Worm (Caenorhabditis elegans): ENCODE data around the gene fbxb-118.

DNA sequence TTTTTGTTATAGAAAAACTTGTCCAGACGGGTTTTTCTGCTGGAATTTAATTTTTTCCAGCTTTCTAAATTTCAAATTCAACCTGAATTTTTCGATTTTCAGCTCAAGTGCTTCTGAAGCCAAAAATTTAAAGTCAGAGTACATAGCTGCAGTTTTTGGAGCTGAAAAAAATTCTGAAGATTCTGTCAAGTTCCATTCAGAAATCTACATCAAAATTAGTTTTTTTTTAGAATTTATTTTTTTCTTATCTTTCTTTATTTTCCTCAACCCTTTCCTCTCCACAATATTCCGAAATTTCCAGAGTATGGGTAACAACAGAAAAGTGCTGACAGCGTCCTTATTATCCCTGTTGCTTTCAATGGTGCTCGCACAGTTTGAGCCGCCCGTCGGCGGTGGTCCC lies 35.6 kb downstream of the fbxb-118 start, which contains the start of gene K07D4.9:
- TF ChIP-seq tlp-1 (tag; optimal IDR thresholded peaks at IDR 0.05) (no peak), ama-1 (optimal IDR thresholded peaks at IDR 0.05) (no peak), sup-37 (GFP tag; optimal IDR thresholded peaks at IDR 0.05) (no peak), pqm-1 (tag; optimal IDR thresholded peaks at IDR 0.05) (no peak), unc-86 (tag; optimal IDR thresholded peaks at IDR 0.05) (no peak), lsy-2 (tag; optimal IDR thresholded peaks at IDR 0.05) (no peak), nhr-76 (tag; optimal IDR thresholded peaks at IDR 0.05) (no peak), alr-1 (tag; optimal IDR thresholded peaks at IDR 0.05; ENCODE audit: borderline replicate concordance) (no peak)

Measured in whole organism, L1 larva.